Worm (Caenorhabditis elegans): Measurements from ENCODE around the gene str-256.

ce11 chrV:497399-497798 lies 3.7 kb downstream of the str-256 start, which contains the start of gene T01G6.1:
- TF ChIP-seq ztf-4 (tag; optimal IDR thresholded peaks at IDR 0.05) (no peak), pha-4 (tag; optimal IDR thresholded peaks at IDR 0.05) (no peak), ama-1 (optimal IDR thresholded peaks at IDR 0.05) (no peak), nfya-1 (tag; optimal IDR thresholded peaks at IDR 0.05; ENCODE audit: insufficient read depth) (no peak), sea-2 (GFP tag; optimal IDR thresholded peaks at IDR 0.05) (no peak)

All from whole organism, L3 larva.